Worm (Caenorhabditis elegans) whole organism, young adult: ENCODE results near the gene mpk-1.

ENCODE experiments used
- F33H1.4 ChIP-seq: fragments of 200-800 bp; sonication (Bioruptor generic); IDR thresholded peaks from 2 replicates; pipeline ENCODE4 v1.3.6; 2022; ENCODE audit warnings: missing genetic modification reagents, missing genetic modification characterization, missing compliant biosample characterization
- F37B4.10 ChIP-seq: fragments of 200-800 bp; sonication (Bioruptor generic); IDR thresholded peaks from 2 replicates; pipeline ENCODE4 v1.3.6; 2022; ENCODE audit warnings: missing genetic modification characterization, missing compliant biosample characterization
- K12H6.12 ChIP-seq: fragments of 200-800 bp; sonication (Bioruptor generic); optimal IDR thresholded peaks from 2 replicates; lab custom pipeline; 2018; ENCODE audit warnings: mild to moderate bottlenecking, missing genetic modification characterization, missing compliant biosample characterization
- T26A5.8 ChIP-seq: sonication (generic microtip); optimal IDR thresholded peaks from 2 replicates; lab custom pipeline; 2016; ENCODE audit warnings: missing genetic modification characterization, missing compliant biosample characterization
- Y95B8A.8 ChIP-seq: fragments of 200-800 bp; sonication (Bioruptor generic); IDR thresholded peaks from 2 replicates; pipeline ENCODE4 v1.3.6; 2022; ENCODE audit warnings: missing genetic modification reagents, missing genetic modification characterization, missing compliant biosample characterization
- ZK185.1 ChIP-seq: sonication (generic microtip); optimal IDR thresholded peaks from 2 replicates; lab custom pipeline; 2016; ENCODE audit warnings: mild to moderate bottlenecking, missing genetic modification characterization, missing compliant biosample characterization; ENCODE audit not compliant: poor library complexity, severe bottlenecking
- ama-1 ChIP-seq, 3 experiments: fragments of 150-350 bp in 1 of 3; sonication (generic microtip) in 2 of 3; optimal IDR thresholded peaks; 2 replicates each; lab custom pipeline; 2014 to 2018; ENCODE audit warnings: missing biosample characterization in 2 of 3, missing genetic modification characterization in 2 of 3, missing genetic modification reagents in 2 of 3
- aptf-3 ChIP-seq: fragments of 200-800 bp; sonication (Bioruptor generic); IDR thresholded peaks from 2 replicates; pipeline ENCODE4 v1.3.6; 2022; ENCODE audit warnings: missing genetic modification characterization, missing compliant biosample characterization
- athp-1 ChIP-seq: sonication (generic microtip); optimal IDR thresholded peaks from 2 replicates; lab custom pipeline; 2017; ENCODE audit warnings: mild to moderate bottlenecking, missing genetic modification characterization, missing compliant biosample characterization
- bed-1 ChIP-seq: fragments of 200-800 bp; sonication (Bioruptor generic); IDR thresholded peaks from 2 replicates; pipeline ENCODE4 v1.3.6; 2022; ENCODE audit warnings: missing genetic modification reagents, missing genetic modification characterization, missing compliant biosample characterization
- ccch-3 ChIP-seq: fragments of 200-800 bp; sonication (Bioruptor generic); optimal IDR thresholded peaks from 2 replicates; lab custom pipeline; 2018; ENCODE audit warnings: mild to moderate bottlenecking, missing genetic modification characterization, missing compliant biosample characterization
- cebp-1 ChIP-seq, 2 experiments: fragments of 200-800 bp in 1 of 2; sonication (Bioruptor generic) in 1 of 2; sonication (generic microtip) in 1 of 2; IDR thresholded peaks in 1 of 2; optimal IDR thresholded peaks in 1 of 2; 2 replicates each; pipeline versions ENCODE4 v1.3.6 to Lab custom; 2017 to 2022; ENCODE audit warnings: missing compliant biosample characterization in 2 of 2, missing genetic modification characterization in 2 of 2, mild to moderate bottlenecking in 1 of 2, missing genetic modification reagents in 1 of 2, moderate library complexity in 1 of 2
- ceh-100 ChIP-seq: fragments of 200-800 bp; sonication (Bioruptor generic); IDR thresholded peaks from 2 replicates; pipeline ENCODE4 v1.3.6; 2022; ENCODE audit warnings: missing genetic modification reagents, missing genetic modification characterization, missing compliant biosample characterization
- egrh-3 ChIP-seq: fragments of 200-800 bp; sonication (Bioruptor generic); IDR thresholded peaks from 2 replicates; pipeline ENCODE4 v1.3.6; 2022; ENCODE audit warnings: missing genetic modification reagents, missing genetic modification characterization, missing compliant biosample characterization
- ekl-4 ChIP-seq: fragments of 200-800 bp; sonication (Bioruptor generic); IDR thresholded peaks from 2 replicates; pipeline ENCODE4 v1.3.6; 2022; ENCODE audit warnings: missing genetic modification reagents, missing genetic modification characterization, missing compliant biosample characterization
- fkh-3 ChIP-seq: sonication (generic microtip); optimal IDR thresholded peaks from 2 replicates; lab custom pipeline; 2016; ENCODE audit warnings: mild to moderate bottlenecking, missing genetic modification characterization, missing compliant biosample characterization
- gei-17 ChIP-seq: fragments of 200-800 bp; sonication (Bioruptor generic); optimal IDR thresholded peaks from 2 replicates; lab custom pipeline; 2018; ENCODE audit warnings: mild to moderate bottlenecking, missing genetic modification characterization, missing compliant biosample characterization
- him-1 ChIP-seq: sonication (generic microtip); optimal IDR thresholded peaks from 2 replicates; lab custom pipeline; 2016; ENCODE audit warnings: missing genotype, missing genetic modification reagents, missing genetic modification characterization, missing compliant biosample characterization
- hlh-26 ChIP-seq: fragments of 200-800 bp; sonication (Bioruptor generic); conservative IDR thresholded peaks from 2 replicates; pipeline ENCODE4 v1.3.6; 2022; ENCODE audit warnings: missing genetic modification reagents, missing genetic modification characterization, missing compliant biosample characterization
- hmg-1.2 ChIP-seq: fragments of 200-800 bp; sonication (Bioruptor generic); IDR thresholded peaks from 2 replicates; pipeline ENCODE4 v1.3.6; 2022; ENCODE audit warnings: missing genetic modification reagents, missing genetic modification characterization, missing compliant biosample characterization
- hsf-1 ChIP-seq: fragments of 200-800 bp; sonication (Bioruptor generic); IDR thresholded peaks from 2 replicates; pipeline ENCODE4 v1.3.6; 2022; ENCODE audit warnings: missing genetic modification reagents, missing genetic modification characterization, missing compliant biosample characterization
- lin-26 ChIP-seq: fragments of 200-800 bp; sonication (Bioruptor generic); IDR thresholded peaks from 2 replicates; pipeline ENCODE4 v1.3.6; 2022; ENCODE audit warnings: missing genetic modification reagents, missing genetic modification characterization, missing compliant biosample characterization
- lin-35 ChIP-seq, 3 experiments: fragments of 150-350 bp in 2 of 3; sonication (generic microtip) in 1 of 3; optimal IDR thresholded peaks; 2 replicates each; lab custom pipeline; 2014 to 2018; ENCODE audit warnings: missing biosample characterization in 3 of 3, missing genetic modification characterization in 3 of 3, missing genetic modification reagents in 3 of 3
- mcd-1 ChIP-seq: fragments of 200-800 bp; sonication (Bioruptor generic); IDR thresholded peaks from 2 replicates; pipeline ENCODE4 v1.3.6; 2022; ENCODE audit warnings: missing genetic modification reagents, missing genetic modification characterization, missing compliant biosample characterization
- mel-28 ChIP-seq: sonication (generic microtip); optimal IDR thresholded peaks from 2 replicates; lab custom pipeline; 2016; ENCODE audit warnings: borderline replicate concordance, mild to moderate bottlenecking, missing genetic modification characterization, missing compliant biosample characterization
- mxl-1 ChIP-seq: sonication (generic microtip); optimal IDR thresholded peaks from 2 replicates; lab custom pipeline; 2016; ENCODE audit warnings: missing genetic modification characterization, missing compliant biosample characterization
- nfya-1 ChIP-seq: sonication (generic microtip); optimal IDR thresholded peaks from 2 replicates; lab custom pipeline; 2017; ENCODE audit warnings: antibody characterized with exemption, missing compliant biosample characterization, missing genetic modification characterization, borderline replicate concordance; ENCODE audit not compliant: insufficient read depth
- nfyb-1 ChIP-seq: fragments of 200-800 bp; sonication (Bioruptor generic); IDR thresholded peaks from 2 replicates; pipeline ENCODE4 v1.3.6; 2022; ENCODE audit warnings: missing genetic modification reagents, missing genetic modification characterization, missing compliant biosample characterization
- nhr-27 ChIP-seq: fragments of 200-800 bp; sonication (Bioruptor generic); optimal IDR thresholded peaks from 2 replicates; lab custom pipeline; 2018; ENCODE audit warnings: mild to moderate bottlenecking, missing genetic modification characterization, moderate library complexity, missing compliant biosample characterization
- nhr-80 ChIP-seq: sonication (generic microtip); optimal IDR thresholded peaks from 2 replicates; lab custom pipeline; 2016; ENCODE audit warnings: missing genetic modification characterization, missing compliant biosample characterization
- nhr-90 ChIP-seq: sonication (generic microtip); optimal IDR thresholded peaks from 2 replicates; lab custom pipeline; 2016; ENCODE audit warnings: missing genotype, mild to moderate bottlenecking, missing genetic modification characterization, missing compliant biosample characterization
- repo-1 ChIP-seq: sonication (generic microtip); optimal IDR thresholded peaks from 2 replicates; lab custom pipeline; 2017; ENCODE audit warnings: mild to moderate bottlenecking, missing genetic modification characterization, missing compliant biosample characterization
- snpc-1.1 ChIP-seq: sonication (generic microtip); optimal IDR thresholded peaks from 2 replicates; lab custom pipeline; 2017; ENCODE audit warnings: missing genetic modification characterization, mild to moderate bottlenecking, missing compliant biosample characterization, antibody characterized with exemption, moderate library complexity, missing genotype, missing genetic modification reagents; ENCODE audit not compliant: insufficient read depth
- snpc-1.3 ChIP-seq: sonication (generic microtip); optimal IDR thresholded peaks from 2 replicates; lab custom pipeline; 2017; ENCODE audit warnings: missing genetic modification characterization, mild to moderate bottlenecking, missing compliant biosample characterization, antibody characterized with exemption, moderate library complexity, missing genotype, missing genetic modification reagents; ENCODE audit not compliant: insufficient read depth
- snpc-4 ChIP-seq, 5 experiments: fragments of 150-350 bp in 1 of 5; sonication (generic microtip) in 4 of 5; optimal IDR thresholded peaks; 2 replicates each; lab custom pipeline; 2014 to 2018; ENCODE audit warnings: missing genetic modification characterization in 5 of 5, missing biosample characterization in 3 of 5, antibody characterized with exemption in 2 of 5, mild to moderate bottlenecking in 2 of 5, missing compliant biosample characterization in 2 of 5, missing genotype in 2 of 5, moderate library complexity in 2 of 5, missing genetic modification reagents in 1 of 5
- ztf-18 ChIP-seq: sonication (generic microtip); optimal IDR thresholded peaks from 2 replicates; lab custom pipeline; 2016; ENCODE audit warnings: missing genotype, mild to moderate bottlenecking, missing genetic modification characterization, missing compliant biosample characterization

mpk-1 gene

DNA sequence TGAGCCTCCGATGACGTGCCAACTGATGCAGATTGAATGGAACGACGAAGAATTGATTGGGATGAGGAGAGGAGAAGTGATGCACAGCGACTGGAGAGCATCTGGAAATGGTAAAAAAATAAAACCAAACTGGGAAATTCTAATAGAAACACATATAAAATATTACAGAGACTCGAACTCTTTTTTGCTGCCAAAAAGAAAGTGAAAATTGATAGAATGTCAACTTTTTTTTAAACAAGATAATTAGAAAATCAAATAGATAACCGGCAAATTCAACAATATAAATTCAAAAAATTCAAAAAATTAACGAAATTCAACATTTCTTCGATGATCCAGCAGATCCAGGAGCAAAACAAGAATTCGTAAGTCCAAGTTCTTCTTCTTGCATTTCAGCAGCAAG, 15.6 kb upstream of the mpk-1 start, which contains the start of gene mrpl-21:
Gene mrpl-21 (minus strand): TSS at position 101 of the 400 bp plus-strand sequence.
- TF ChIP-seq snpc-1.1 (tag; lab: Kevin White, UChicago): no peak
- no peak for TF ChIP-seq bed-1 (GFP tag; lab: Robert Waterston, UW)
- TF ChIP-seq aptf-3: no peak
- no peak for TF ChIP-seq mxl-1
- no peak for TF ChIP-seq K12H6.12 (tag; lab: Kevin White, UChicago)
- TF ChIP-seq athp-1: no peak
- no peak for TF ChIP-seq ama-1 (optimal IDR thresholded peaks at IDR 0.05; lab: Kevin White, UChicago)
- no peak for TF ChIP-seq ama-1 (GFP tag; optimal IDR thresholded peaks at IDR 0.05; lab: Kevin White, UChicago)
- no peak for TF ChIP-seq nhr-27 (tag; lab: Kevin White, UChicago)

DNA sequence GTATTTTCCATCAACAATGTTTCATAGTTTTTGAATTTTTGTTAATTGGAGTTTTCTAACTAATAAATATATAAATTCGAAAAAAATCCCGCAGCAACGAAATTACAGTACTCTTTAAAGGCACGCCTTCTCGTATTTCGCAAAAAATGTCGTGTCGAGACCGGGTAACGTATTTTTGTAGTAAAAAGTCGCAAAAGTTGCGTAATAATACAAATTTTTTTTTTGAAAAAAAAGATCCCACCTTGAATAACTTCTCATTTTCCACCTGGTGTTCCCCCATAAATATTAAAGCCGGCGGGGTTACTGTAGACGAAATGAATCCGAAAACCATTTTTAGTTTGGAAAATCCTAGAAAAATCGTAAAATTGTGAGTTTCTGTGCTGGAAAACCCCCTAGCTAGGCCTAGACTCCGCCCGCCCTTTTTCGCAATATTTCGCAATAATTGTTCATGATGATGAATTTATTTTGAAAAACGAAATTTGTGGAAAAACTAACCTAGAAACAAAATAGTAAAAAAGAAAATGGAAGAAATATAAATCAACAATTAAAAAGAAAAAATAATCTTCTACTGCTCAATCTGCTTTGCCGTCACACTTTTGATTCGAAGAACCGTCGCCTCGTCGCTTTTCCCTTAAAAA, 14.4 kb upstream of the mpk-1 start, which contains the start of gene F43C1.7:
Gene F43C1.7 (minus strand): TSS at position 351 of the 638 bp plus-strand sequence.
- TF ChIP-seq nfyb-1: no peak
- no peak for TF ChIP-seq aptf-3
- no peak for TF ChIP-seq snpc-4 (GFP tag; optimal IDR thresholded peaks at IDR 0.05; lab: Kevin White, UChicago)
- no peak for TF ChIP-seq snpc-4 (tag; optimal IDR thresholded peaks at IDR 0.05; lab: Kevin White, UChicago)
- no peak for TF ChIP-seq nfya-1
- TF ChIP-seq T26A5.8 (tag; lab: Kevin White, UChicago): no peak
- no peak for TF ChIP-seq fkh-3 (tag; lab: Kevin White, UChicago)
- no peak for TF ChIP-seq ekl-4
- TF ChIP-seq him-1 (tag; lab: Kevin White, UChicago): peak; percentile 76
- no peak for TF ChIP-seq Y95B8A.8 (GFP tag; lab: Robert Waterston, UW)
- no peak for TF ChIP-seq repo-1 (tag; lab: Kevin White, UChicago)
- no peak for TF ChIP-seq nhr-90 (tag; lab: Kevin White, UChicago)
- no peak for TF ChIP-seq mel-28 (tag; lab: Kevin White, UChicago)
- no peak for TF ChIP-seq F33H1.4 (GFP tag; lab: Robert Waterston, UW)
- no peak for TF ChIP-seq ceh-100
- no peak for TF ChIP-seq lin-35 (GFP tag; optimal IDR thresholded peaks at IDR 0.05; lab: Kevin White, UChicago)
- no peak for TF ChIP-seq hsf-1 (GFP tag; lab: Robert Waterston, UW)
- TF ChIP-seq cebp-1 (GFP tag; IDR thresholded peaks at IDR 0.05; lab: Robert Waterston, UW): peak; percentile 72; the same call in 1 of the 2 replicates
- TF ChIP-seq cebp-1 (tag; optimal IDR thresholded peaks at IDR 0.05; lab: Kevin White, UChicago): peak; percentile 94
- TF ChIP-seq ztf-18 (tag; lab: Kevin White, UChicago): no peak

DNA sequence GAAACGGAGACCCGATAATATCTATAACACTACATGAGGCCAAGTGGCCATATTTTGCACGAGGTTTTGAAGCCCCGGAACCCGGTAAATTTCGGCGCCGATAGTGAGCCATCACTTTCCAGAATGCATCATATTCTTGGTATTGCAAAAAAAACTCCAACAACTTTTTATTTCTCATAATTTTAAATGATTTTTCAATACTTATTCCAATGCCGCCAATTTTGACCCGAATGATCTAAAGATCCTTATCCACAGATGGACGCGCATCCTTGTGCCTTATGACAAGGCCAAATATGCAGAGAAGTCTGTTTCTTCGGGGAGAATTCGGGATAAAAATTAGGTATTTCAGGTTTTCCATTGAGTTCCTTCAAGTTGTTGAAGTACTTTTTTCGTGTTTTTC, 13.3 kb upstream of the mpk-1 start:
- TF ChIP-seq ZK185.1 (tag; lab: Kevin White, UChicago) (no peak), bed-1 (GFP tag; lab: Robert Waterston, UW) (no peak), hsf-1 (GFP tag; lab: Robert Waterston, UW) (no peak)

DNA sequence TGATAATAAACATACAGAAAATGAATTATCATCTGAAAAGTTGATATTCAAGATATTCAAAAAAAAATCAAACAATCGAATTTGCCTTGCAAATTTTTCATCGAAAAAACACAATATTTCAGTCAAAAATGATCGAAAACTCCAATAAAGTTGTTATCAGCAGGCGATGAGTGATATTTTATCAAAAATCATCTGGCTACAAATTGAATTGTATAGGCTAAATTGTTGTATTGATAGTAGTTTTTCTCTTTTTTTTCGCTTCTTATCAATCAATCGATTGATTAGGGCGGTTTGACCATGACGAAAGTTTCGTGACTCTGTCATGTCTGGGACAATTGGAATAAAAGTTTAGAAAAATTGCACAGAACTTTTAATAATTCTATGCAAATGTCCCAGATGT, 12.2 kb upstream of the mpk-1 start:
- no peak for TF ChIP-seq hlh-26 (GFP tag; lab: Robert Waterston, UW)
- no peak for TF ChIP-seq gei-17 (GFP tag; lab: Kevin White, UChicago)
- TF ChIP-seq ccch-3 (GFP tag; lab: Kevin White, UChicago): no peak
- peak; percentile 78 for TF ChIP-seq nhr-80
- TF ChIP-seq hmg-1.2 (GFP tag; lab: Robert Waterston, UW): no peak
- no peak for TF ChIP-seq T26A5.8 (tag; lab: Kevin White, UChicago)
- no peak for TF ChIP-seq him-1 (tag; lab: Kevin White, UChicago)
- no peak for TF ChIP-seq egrh-3 (GFP tag; lab: Robert Waterston, UW)
- TF ChIP-seq F37B4.10 (GFP tag; lab: Robert Waterston, UW): no peak
- TF ChIP-seq cebp-1 (GFP tag; IDR thresholded peaks at IDR 0.05; lab: Robert Waterston, UW): no peak
- peak; percentile 18 for TF ChIP-seq cebp-1 (tag; optimal IDR thresholded peaks at IDR 0.05; lab: Kevin White, UChicago)
- no peak for TF ChIP-seq lin-26 (GFP tag; lab: Robert Waterston, UW)
- TF ChIP-seq K12H6.12 (tag; lab: Kevin White, UChicago): no peak
- no peak for TF ChIP-seq mcd-1 (GFP tag; lab: Robert Waterston, UW)
- no peak for TF ChIP-seq nhr-90 (tag; lab: Kevin White, UChicago)
- TF ChIP-seq snpc-1.3: no peak
